Worm (Caenorhabditis elegans): ENCODE measurements around the gene flr-1.

ce11 chrX:13469047-13469633, 12.8 kb upstream of the flr-1 start, which contains the start of gene col-184:
- no peak for TF ChIP-seq pqm-1 (tag; optimal IDR thresholded peaks at IDR 0.05)
- no peak for TF ChIP-seq ama-1 (optimal IDR thresholded peaks at IDR 0.05)
- no peak for TF ChIP-seq fax-1 (tag; optimal IDR thresholded peaks at IDR 0.05)
